Worm (Caenorhabditis elegans) whole organism, L4 larva: ENCODE measurements around the gene F22E12.1.

Experiments
- F26F4.8 ChIP-seq: fragments of 200-800 bp; sonication (Bioruptor generic); conservative IDR thresholded peaks from 2 replicates; pipeline ENCODE4 v1.3.6; 2022; ENCODE audit warnings: missing genetic modification characterization, missing compliant biosample characterization
- F49E8.2 ChIP-seq: sonication (generic microtip); optimal IDR thresholded peaks from 2 replicates; lab custom pipeline; 2016; ENCODE audit warnings: missing compliant biosample characterization, mild to moderate bottlenecking, missing genetic modification characterization, borderline replicate concordance
- T20F7.1 ChIP-seq: fragments of 200-800 bp; sonication (Bioruptor generic); optimal IDR thresholded peaks from 2 replicates; lab custom pipeline; 2018; ENCODE audit warnings: mild to moderate bottlenecking, missing genetic modification characterization, missing compliant biosample characterization
- ZK337.2 ChIP-seq: fragments of 200-800 bp; sonication (Bioruptor generic); IDR thresholded peaks from 2 replicates; pipeline ENCODE4 v1.3.6; 2022; ENCODE audit warnings: missing genetic modification reagents, missing genetic modification characterization, missing compliant biosample characterization
- ZK546.5 ChIP-seq, 2 experiments: sonication (generic microtip); optimal IDR thresholded peaks; 2 replicates each; lab custom pipeline; 2017; ENCODE audit warnings: missing biosample characterization in 2 of 2, missing genetic modification characterization in 2 of 2
- aha-1 ChIP-seq: fragments of 150-350 bp; peaks from one replicate; lab custom pipeline; 2014; ENCODE audit warnings: missing biosample characterization, missing genetic modification characterization
- ama-1 ChIP-seq: fragments of 150-350 bp; optimal IDR thresholded peaks from 2 replicates; lab custom pipeline; 2014; ENCODE audit warnings: inconsistent platforms, mixed read lengths
- ceh-32 ChIP-seq: sonication (generic microtip); optimal IDR thresholded peaks from 2 replicates; lab custom pipeline; 2016; ENCODE audit warnings: mild to moderate bottlenecking, missing genetic modification characterization, missing compliant biosample characterization; ENCODE audit not compliant: poor library complexity
- ceh-82 ChIP-seq: sonication (generic microtip); optimal IDR thresholded peaks from 2 replicates; lab custom pipeline; 2017; ENCODE audit warnings: missing biosample characterization, missing genetic modification characterization
- ces-1 ChIP-seq: fragments of 150-350 bp; sonication (generic microtip); optimal IDR thresholded peaks from 4 replicates; lab custom pipeline; 2014; ENCODE audit warnings: missing biosample characterization, missing genetic modification reagents, missing genetic modification characterization
- cey-2 ChIP-seq: sonication (generic microtip); optimal IDR thresholded peaks from 3 replicates; lab custom pipeline; 2017; ENCODE audit warnings: missing genetic modification characterization, mild to moderate bottlenecking, missing compliant biosample characterization, antibody characterized with exemption, borderline replicate concordance; ENCODE audit not compliant: insufficient read depth
- daf-16 ChIP-seq, 3 experiments: sonication (generic microtip); optimal IDR thresholded peaks; 2 replicates each; lab custom pipeline; 2016 to 2017; ENCODE audit warnings: missing genetic modification characterization in 3 of 3, missing genetic modification reagents in 3 of 3, mild to moderate bottlenecking in 2 of 3, missing compliant biosample characterization in 2 of 3, missing biosample characterization in 1 of 3, moderate library complexity in 1 of 3
- dmd-6 ChIP-seq: fragments of 200-800 bp; sonication (Bioruptor generic); IDR thresholded peaks from 2 replicates; pipeline ENCODE4 v1.3.6; 2022; ENCODE audit warnings: missing genetic modification reagents, missing genetic modification characterization, missing compliant biosample characterization
- dpl-1 ChIP-seq: fragments of 150-350 bp; optimal IDR thresholded peaks from 2 replicates; lab custom pipeline; 2014; ENCODE audit warnings: missing biosample characterization, missing genetic modification reagents, missing genetic modification characterization
- dve-1 ChIP-seq: sonication (generic microtip); optimal IDR thresholded peaks from 2 replicates; lab custom pipeline; 2017; ENCODE audit warnings: antibody characterized with exemption, mild to moderate bottlenecking, missing genetic modification characterization, missing compliant biosample characterization; ENCODE audit not compliant: insufficient read depth
- fkh-10 ChIP-seq: fragments of 150-350 bp; optimal IDR thresholded peaks from 2 replicates; lab custom pipeline; 2014; ENCODE audit warnings: missing biosample characterization, missing genetic modification reagents, missing genetic modification characterization
- fos-1 ChIP-seq: fragments of 150-350 bp; optimal IDR thresholded peaks from 2 replicates; lab custom pipeline; 2014; ENCODE audit warnings: missing biosample characterization, missing genetic modification characterization
- gei-8 ChIP-seq: fragments of 200-800 bp; sonication (Bioruptor generic); optimal IDR thresholded peaks from 2 replicates; lab custom pipeline; 2018; ENCODE audit warnings: mild to moderate bottlenecking, missing genetic modification characterization, missing compliant biosample characterization
- hlh-11 ChIP-seq: fragments of 200-800 bp; sonication (Bioruptor generic); optimal IDR thresholded peaks from 2 replicates; lab custom pipeline; 2018; ENCODE audit warnings: mild to moderate bottlenecking, missing genetic modification characterization, missing compliant biosample characterization
- lin-1 ChIP-seq: fragments of 200-800 bp; sonication (Bioruptor generic); IDR thresholded peaks from 2 replicates; pipeline ENCODE4 v1.3.6; 2022; ENCODE audit warnings: missing genetic modification reagents, missing genetic modification characterization, missing compliant biosample characterization
- lin-38 ChIP-seq: fragments of 200-800 bp; sonication (Bioruptor generic); IDR thresholded peaks from 2 replicates; pipeline ENCODE4 v1.3.6; 2022; ENCODE audit warnings: missing genetic modification reagents, missing genetic modification characterization, missing compliant biosample characterization
- lir-3 ChIP-seq: sonication (generic microtip); optimal IDR thresholded peaks from 2 replicates; lab custom pipeline; 2016; ENCODE audit warnings: mild to moderate bottlenecking, missing genetic modification characterization, missing compliant biosample characterization
- lsy-2 ChIP-seq, 2 experiments: fragments of 150-350 bp in 1 of 2; sonication (generic microtip) in 1 of 2; optimal IDR thresholded peaks; 2 replicates each; lab custom pipeline; 2014 to 2017; ENCODE audit warnings: missing biosample characterization in 2 of 2, missing genetic modification characterization in 2 of 2
- mdt-29 ChIP-seq: fragments of 200-800 bp; sonication (Bioruptor generic); IDR thresholded peaks from 2 replicates; pipeline ENCODE4 v1.3.6; 2022; ENCODE audit warnings: missing genetic modification reagents, missing genetic modification characterization, missing compliant biosample characterization
- mep-1 ChIP-seq: fragments of 150-350 bp; sonication (generic microtip); optimal IDR thresholded peaks from 3 replicates; lab custom pipeline; 2014; ENCODE audit warnings: missing biosample characterization, missing genetic modification characterization
- mes-2 ChIP-seq: sonication (generic microtip); optimal IDR thresholded peaks from 2 replicates; lab custom pipeline; 2016; ENCODE audit warnings: missing genotype, mild to moderate bottlenecking, missing genetic modification characterization, missing compliant biosample characterization; ENCODE audit not compliant: poor library complexity, severe bottlenecking
- mxl-3 ChIP-seq: fragments of 200-800 bp; sonication (Bioruptor generic); optimal IDR thresholded peaks from 2 replicates; lab custom pipeline; 2018; ENCODE audit warnings: mild to moderate bottlenecking, missing genetic modification characterization, missing compliant biosample characterization
- nhr-25 ChIP-seq: sonication (generic microtip); optimal IDR thresholded peaks from 2 replicates; lab custom pipeline; 2017; ENCODE audit warnings: missing genetic modification characterization, mild to moderate bottlenecking, missing compliant biosample characterization, antibody characterized with exemption, moderate library complexity, borderline replicate concordance; ENCODE audit not compliant: insufficient read depth
- nhr-28 ChIP-seq: fragments of 150-350 bp; optimal IDR thresholded peaks from 2 replicates; lab custom pipeline; 2014; ENCODE audit warnings: missing biosample characterization, missing genetic modification characterization
- nhr-41 ChIP-seq: fragments of 200-800 bp; sonication (Bioruptor generic); IDR thresholded peaks from 2 replicates; pipeline ENCODE4 v1.3.6; 2022; ENCODE audit warnings: missing genetic modification reagents, missing genetic modification characterization, missing compliant biosample characterization
- nhr-42 ChIP-seq: fragments of 200-800 bp; sonication (Bioruptor generic); IDR thresholded peaks from 2 replicates; pipeline ENCODE4 v1.3.6; 2022; ENCODE audit warnings: missing genetic modification characterization, missing compliant biosample characterization
- nhr-77 ChIP-seq: fragments of 150-350 bp; optimal IDR thresholded peaks from 2 replicates; lab custom pipeline; 2014; ENCODE audit warnings: missing biosample characterization, missing genetic modification characterization
- pha-4 ChIP-seq, 2 experiments: fragments of 150-350 bp in 1 of 2; fragments of 200-800 bp in 1 of 2; sonication (Bioruptor generic) in 1 of 2; IDR thresholded peaks in 1 of 2; optimal IDR thresholded peaks in 1 of 2; 2 replicates each; pipeline versions ENCODE4 v1.3.6 to Lab custom; 2014 to 2022; ENCODE audit warnings: missing genetic modification characterization in 2 of 2, missing genetic modification reagents in 2 of 2, missing biosample characterization in 1 of 2, missing compliant biosample characterization in 1 of 2
- php-3 ChIP-seq: fragments of 200-800 bp; sonication (Bioruptor generic); IDR thresholded peaks from 2 replicates; pipeline ENCODE4 v1.3.6; 2022; ENCODE audit warnings: missing genetic modification reagents, missing genetic modification characterization, missing compliant biosample characterization
- pqm-1 ChIP-seq: sonication (generic microtip); optimal IDR thresholded peaks from 2 replicates; lab custom pipeline; 2017; ENCODE audit warnings: missing biosample characterization, missing genetic modification characterization
- rbr-2 ChIP-seq: sonication (generic microtip); optimal IDR thresholded peaks from 2 replicates; lab custom pipeline; 2016; ENCODE audit warnings: missing genotype, missing genetic modification characterization, missing compliant biosample characterization
- saeg-2 ChIP-seq: fragments of 200-800 bp; sonication (Bioruptor generic); IDR thresholded peaks from 2 replicates; pipeline ENCODE4 v1.3.6; 2022; ENCODE audit warnings: missing genetic modification reagents, missing genetic modification characterization, missing compliant biosample characterization
- sdz-12 ChIP-seq: fragments of 200-800 bp; sonication (Bioruptor generic); optimal IDR thresholded peaks from 2 replicates; lab custom pipeline; 2018; ENCODE audit warnings: mild to moderate bottlenecking, missing genetic modification characterization, missing compliant biosample characterization
- spr-1 ChIP-seq: sonication (generic microtip); optimal IDR thresholded peaks from 2 replicates; lab custom pipeline; 2016; ENCODE audit warnings: mild to moderate bottlenecking, missing genetic modification characterization, missing compliant biosample characterization
- spr-3 ChIP-seq: fragments of 200-800 bp; sonication (Bioruptor generic); optimal IDR thresholded peaks from 2 replicates; lab custom pipeline; 2018; ENCODE audit warnings: mild to moderate bottlenecking, missing genetic modification characterization, missing compliant biosample characterization
- tag-97 ChIP-seq: fragments of 200-800 bp; sonication (Bioruptor generic); IDR thresholded peaks from 2 replicates; pipeline ENCODE4 v1.3.6; 2022; ENCODE audit warnings: missing genetic modification characterization, missing compliant biosample characterization
- unc-62 ChIP-seq, 3 experiments: fragments of 150-350 bp in 1 of 3; sonication (generic microtip); optimal IDR thresholded peaks in 2 of 3; peaks in 1 of 3; 1 replicate in 1 of 3; 2 replicates in 2 of 3; lab custom pipeline; 2014 to 2017; ENCODE audit warnings: missing biosample characterization in 3 of 3, missing genetic modification characterization in 3 of 3, missing genetic modification reagents in 3 of 3, missing genotype in 1 of 3
- zfp-2 ChIP-seq: sonication (generic microtip); optimal IDR thresholded peaks from 2 replicates; lab custom pipeline; 2016; ENCODE audit warnings: mild to moderate bottlenecking, missing genetic modification characterization, missing compliant biosample characterization
- zfp-3 ChIP-seq: fragments of 200-800 bp; sonication (Bioruptor generic); conservative IDR thresholded peaks from 2 replicates; pipeline ENCODE4 v1.3.6; 2022; ENCODE audit warnings: missing genetic modification reagents, missing genetic modification characterization, missing compliant biosample characterization
- zip-2 ChIP-seq: fragments of 150-350 bp; optimal IDR thresholded peaks from 2 replicates; lab custom pipeline; 2014; ENCODE audit warnings: missing biosample characterization, missing genetic modification characterization
- ztf-7 ChIP-seq: fragments of 150-350 bp; optimal IDR thresholded peaks from 2 replicates; lab custom pipeline; 2014; ENCODE audit warnings: missing biosample characterization, missing genetic modification characterization

Gene F22E12.1

ce11 chrV:10433721-10434120 lies 23.4 kb downstream of the F22E12.1 start, which contains the start of gene Y32F6A.4:
TSS of gene Y32F6A.4 (minus strand) at chrV:10434067.
- no peak for TF ChIP-seq daf-16 (GFP tag; optimal IDR thresholded peaks at IDR 0.05; lab: Kevin White, UChicago)
- peak; percentile 45 for TF ChIP-seq daf-16 (tag; optimal IDR thresholded peaks at IDR 0.05; lab: Kevin White, UChicago)
- peak; percentile 17; the same call in 1 of the 2 replicates for TF ChIP-seq php-3 (GFP tag; lab: Robert Waterston, UW)
- TF ChIP-seq unc-62 (GFP tag; optimal IDR thresholded peaks at IDR 0.05 in 1 of 2; lab: Kevin White, UChicago): peak in 1 of 2 experiments; percentile 81
- TF ChIP-seq unc-62 (tag; optimal IDR thresholded peaks at IDR 0.05; lab: Kevin White, UChicago): no peak
- peak; percentile 41; the same call in 1 of the 2 replicates for TF ChIP-seq dmd-6
- TF ChIP-seq pqm-1 (tag; lab: Kevin White, UChicago): peak; percentile 69
- TF ChIP-seq ceh-32 (tag; lab: Kevin White, UChicago): no peak
- TF ChIP-seq F49E8.2 (tag; lab: Kevin White, UChicago): no peak
- peak; percentile 15 for TF ChIP-seq hlh-11 (tag; lab: Kevin White, UChicago)
- peak; percentile 39 for TF ChIP-seq nhr-28
- TF ChIP-seq, all 104 proteins: peak for 7

DNA sequence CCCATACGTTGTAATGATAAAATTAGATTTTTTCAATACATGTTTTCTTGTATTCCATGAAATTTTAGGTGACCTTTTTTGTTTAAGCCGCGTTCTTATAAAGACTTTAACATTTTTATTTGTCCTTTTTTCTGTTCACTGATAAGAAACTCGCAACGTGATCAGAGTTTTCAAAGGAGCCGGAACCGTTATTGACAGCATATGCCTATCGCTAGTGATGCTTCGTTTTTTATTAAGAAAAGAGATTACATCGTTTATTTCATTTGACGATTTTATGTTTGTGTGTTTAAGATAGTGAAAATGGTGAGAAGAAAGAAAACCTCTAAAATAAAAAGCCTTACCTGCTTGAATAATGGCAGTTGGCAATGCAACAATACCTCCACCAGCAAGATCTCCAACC lies 24.5 kb downstream of the F22E12.1 start:
- TF ChIP-seq gei-8 (GFP tag; lab: Kevin White, UChicago): no peak
- no peak for TF ChIP-seq nhr-41 (GFP tag; lab: Robert Waterston, UW)
- peak; percentile 61 for TF ChIP-seq nhr-77 (tag; lab: Kevin White, UChicago)
- no peak for TF ChIP-seq ceh-82 (tag; lab: Kevin White, UChicago)
- no peak for TF ChIP-seq ces-1
- TF ChIP-seq php-3 (GFP tag; lab: Robert Waterston, UW): peak; percentile 89
- TF ChIP-seq fos-1 (tag; lab: Kevin White, UChicago): no peak
- peak; percentile 56; the same call in 1 of the 2 replicates for TF ChIP-seq lin-1 (GFP tag; lab: Robert Waterston, UW)
- TF ChIP-seq daf-16 (GFP tag; optimal IDR thresholded peaks at IDR 0.05; lab: Kevin White, UChicago): peak in 1 of 2 experiments; percentile 6
- TF ChIP-seq daf-16 (tag; optimal IDR thresholded peaks at IDR 0.05; lab: Kevin White, UChicago): peak; percentile 91
- TF ChIP-seq pha-4 (GFP tag; IDR thresholded peaks at IDR 0.05; lab: Robert Waterston, UW): peak; percentile 34; the same call in 1 of the 2 replicates
- no peak for TF ChIP-seq pha-4 (tag; optimal IDR thresholded peaks at IDR 0.05; lab: Kevin White, UChicago)
- no peak for TF ChIP-seq ama-1
- TF ChIP-seq spr-3: no peak
- TF ChIP-seq ZK337.2: no peak
- TF ChIP-seq mxl-3 (GFP tag; lab: Kevin White, UChicago): no peak
- TF ChIP-seq mdt-29 (GFP tag; lab: Robert Waterston, UW): no peak
- no peak for TF ChIP-seq T20F7.1 (GFP tag; lab: Kevin White, UChicago)
- TF ChIP-seq ztf-7: no peak
- no peak for TF ChIP-seq nhr-42 (GFP tag; lab: Robert Waterston, UW)
- no peak for TF ChIP-seq aha-1 (tag; lab: Kevin White, UChicago)
- TF ChIP-seq fkh-10 (GFP tag; lab: Kevin White, UChicago): no peak
- TF ChIP-seq mes-2 (tag; lab: Kevin White, UChicago): no peak
- no peak for TF ChIP-seq lsy-2 (tag; optimal IDR thresholded peaks at IDR 0.05; lab: Kevin White, UChicago)
- peak; percentile 99 for TF ChIP-seq pqm-1 (tag; lab: Kevin White, UChicago)
- peak; percentile 88 for TF ChIP-seq dve-1 (tag; lab: Kevin White, UChicago)
- no peak for TF ChIP-seq lin-38
- no peak for TF ChIP-seq rbr-2 (tag; lab: Kevin White, UChicago)
- TF ChIP-seq spr-1 (tag; lab: Kevin White, UChicago): no peak
- no peak for TF ChIP-seq saeg-2
- TF ChIP-seq zfp-3 (GFP tag; lab: Robert Waterston, UW): no peak
- no peak for TF ChIP-seq tag-97 (GFP tag; lab: Robert Waterston, UW)
- no peak for TF ChIP-seq zfp-2 (tag; lab: Kevin White, UChicago)
- TF ChIP-seq sdz-12: no peak
- no peak for TF ChIP-seq lir-3
- TF ChIP-seq cey-2 (tag; lab: Kevin White, UChicago): no peak
- TF ChIP-seq F26F4.8 (GFP tag; lab: Robert Waterston, UW): no peak
- TF ChIP-seq hlh-11 (tag; lab: Kevin White, UChicago): peak; percentile 74
- no peak for TF ChIP-seq nhr-25 (tag; lab: Kevin White, UChicago)
- no peak for TF ChIP-seq mep-1 (tag; lab: Kevin White, UChicago)
- no peak for TF ChIP-seq ZK546.5 (tag; optimal IDR thresholded peaks at IDR 0.05; lab: Kevin White, UChicago)
- no peak for TF ChIP-seq zip-2 (tag; lab: Kevin White, UChicago)
- TF ChIP-seq dpl-1 (GFP tag; lab: Kevin White, UChicago): no peak
